Worm (Caenorhabditis elegans): ENCODE measurements around the gene F11D5.7.
A peak's percentile ranks its signal among the peaks of the same experiment; 100 is the strongest.

Gene F11D5.7

DNA sequence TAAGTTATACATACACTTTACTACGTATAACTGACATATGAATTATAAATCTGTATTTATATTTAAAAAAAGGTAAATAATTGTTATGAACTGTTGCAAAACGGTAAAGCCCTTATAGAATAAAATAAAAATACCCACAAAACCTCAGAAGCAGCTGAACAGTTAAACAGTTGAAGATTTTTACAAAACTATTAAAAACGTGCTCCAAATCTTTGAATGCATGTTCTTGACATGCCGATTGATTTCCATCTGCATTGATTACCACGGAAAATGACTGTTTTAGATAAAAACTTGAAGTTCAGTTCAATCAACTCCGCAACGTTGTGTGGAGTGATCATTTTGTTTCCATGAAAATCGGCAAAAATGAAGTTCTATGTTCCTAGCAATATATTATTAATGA is at the start of gene F11D5.7:
TSS of gene F11D5.7 (plus strand) at position 301 of the 400 bp plus-strand sequence.
- TF ChIP-seq pqm-1 (tag; optimal IDR thresholded peaks at IDR 0.05), result no peak
- TF ChIP-seq pha-4 (tag; optimal IDR thresholded peaks at IDR 0.05), result no peak
- no peak for TF ChIP-seq nhr-67 (tag; optimal IDR thresholded peaks at IDR 0.05)
- TF ChIP-seq ceh-82 (tag; optimal IDR thresholded peaks at IDR 0.05), result no peak
- no peak for TF ChIP-seq tbx-2 (tag; optimal IDR thresholded peaks at IDR 0.05)
- TF ChIP-seq aly-2 (tag; optimal IDR thresholded peaks at IDR 0.05), result no peak
- no peak for TF ChIP-seq nhr-11 (tag; optimal IDR thresholded peaks at IDR 0.05)
- TF ChIP-seq ztf-11 (tag; optimal IDR thresholded peaks at IDR 0.05), result no peak
- TF ChIP-seq lin-39 (tag; optimal IDR thresholded peaks at IDR 0.05), result no peak
- no peak for TF ChIP-seq ama-1 (optimal IDR thresholded peaks at IDR 0.05)
- no peak for TF ChIP-seq ceh-28 (tag; optimal IDR thresholded peaks at IDR 0.05)
- TF ChIP-seq fkh-10 (GFP tag; optimal IDR thresholded peaks at IDR 0.05), result no peak
- TF ChIP-seq sea-2 (GFP tag; optimal IDR thresholded peaks at IDR 0.05), result no peak
- TF ChIP-seq nhr-237 (tag; optimal IDR thresholded peaks at IDR 0.05), result no peak

DNA sequence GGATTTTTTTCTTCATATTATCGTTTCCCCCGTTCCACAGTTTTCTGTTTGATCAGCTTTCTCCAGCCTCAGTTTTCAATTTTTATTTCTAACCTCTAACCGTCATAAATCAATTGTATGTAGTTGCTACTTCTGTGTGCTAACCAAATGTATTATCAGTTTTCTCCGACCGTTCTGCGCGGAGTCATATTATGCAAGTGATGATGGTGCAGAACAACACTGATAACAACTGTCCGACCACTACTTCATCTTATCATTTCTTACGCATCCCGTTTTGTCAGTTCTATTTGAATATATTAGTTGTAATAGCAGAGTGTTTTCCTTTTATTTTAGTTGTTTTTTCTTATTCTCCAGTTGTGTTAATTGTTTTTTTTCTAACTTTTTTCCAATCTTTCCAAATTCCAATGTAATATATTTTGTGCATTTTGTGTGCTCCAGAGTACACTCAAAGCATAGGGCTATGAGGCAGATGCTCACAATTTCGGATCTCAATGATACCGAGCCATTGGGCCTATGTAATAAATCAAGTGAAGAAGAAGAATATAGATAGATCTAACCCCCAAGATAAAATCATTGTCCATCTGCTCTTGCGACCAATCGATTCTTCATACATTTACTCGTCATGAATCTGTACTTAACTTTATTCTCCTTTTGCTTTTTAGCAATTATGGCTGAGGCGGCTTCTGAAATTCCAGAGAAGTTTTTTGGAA is 47.2 kb upstream of the F11D5.7 start, which contains the start of gene lbp-3:
TSS of gene lbp-3 (plus strand) at position 589 of the 710 bp plus-strand sequence.
- TF ChIP-seq unc-62 (GFP tag; optimal IDR thresholded peaks at IDR 0.05), result no peak
- TF ChIP-seq fos-1 (tag; optimal IDR thresholded peaks at IDR 0.05), result no peak
- peak; percentile 98 for TF ChIP-seq elt-2 (tag; optimal IDR thresholded peaks at IDR 0.05)
- peak; percentile 100 for TF ChIP-seq pqm-1 (tag; optimal IDR thresholded peaks at IDR 0.05)

ce11 chrX:3258842-3259241 is 45.3 kb upstream of the F11D5.7 start, which contains the start of gene lbp-1:
TSS of gene lbp-1 (plus strand) at chrX:3259142.
- TF ChIP-seq skn-1 (tag; optimal IDR thresholded peaks at IDR 0.05), result no peak
- TF ChIP-seq lin-39 (tag; optimal IDR thresholded peaks at IDR 0.05), result peak; percentile 9

- peak; percentile 14 for TF ChIP-seq nfya-1 (tag; optimal IDR thresholded peaks at IDR 0.05; ENCODE audit: insufficient read depth)
- TF ChIP-seq lsy-12 (tag; optimal IDR thresholded peaks at IDR 0.05), result no peak
Observed at ce11 chrX:3260509-3260908, 43.7 kb upstream of the F11D5.7 start, which contains the start of gene lbp-2. TSS of gene lbp-2 (plus strand) at chrX:3260610.

- no peak for TF ChIP-seq eor-1 (tag; optimal IDR thresholded peaks at IDR 0.05)
- TF ChIP-seq ama-1 (optimal IDR thresholded peaks at IDR 0.05), result no peak
- TF ChIP-seq nhr-23 (tag; optimal IDR thresholded peaks at IDR 0.05), result no peak
- TF ChIP-seq pha-4 (tag; optimal IDR thresholded peaks at IDR 0.05), result no peak
- TF ChIP-seq sea-2 (GFP tag; optimal IDR thresholded peaks at IDR 0.05), result no peak
- TF ChIP-seq ceh-16 (tag; optimal IDR thresholded peaks at IDR 0.05), result no peak
- TF ChIP-seq nhr-25 (tag; optimal IDR thresholded peaks at IDR 0.05), result no peak
- no peak for TF ChIP-seq elt-1 (tag; optimal IDR thresholded peaks at IDR 0.05)
- no peak for TF ChIP-seq lin-15B (tag; optimal IDR thresholded peaks at IDR 0.05)
- no peak for TF ChIP-seq aly-2 (tag; optimal IDR thresholded peaks at IDR 0.05)
- no peak for TF ChIP-seq elt-3 (tag; optimal IDR thresholded peaks at IDR 0.05)
- no peak for TF ChIP-seq ceh-82 (tag; optimal IDR thresholded peaks at IDR 0.05)
Observed at ce11 chrX:3262600-3262999, 41.6 kb upstream of the F11D5.7 start, which contains the start of gene fbxb-71. TSS of gene fbxb-71 (plus strand) at chrX:3262900.

- TF ChIP-seq egl-27 (tag; optimal IDR thresholded peaks at IDR 0.05) (no peak), tbx-2 (tag; optimal IDR thresholded peaks at IDR 0.05) (no peak), snpc-4 (tag; optimal IDR thresholded peaks at IDR 0.05) (no peak), elt-3 (tag; optimal IDR thresholded peaks at IDR 0.05) (no peak), nhr-11 (tag; optimal IDR thresholded peaks at IDR 0.05) (no peak), nhr-43 (tag; optimal IDR thresholded peaks at IDR 0.05; ENCODE audit: poor library complexity, severe bottlenecking) (no peak), ceh-9 (tag; optimal IDR thresholded peaks at IDR 0.05) (no peak), ztf-4 (tag; optimal IDR thresholded peaks at IDR 0.05) (no peak), fos-1 (tag; optimal IDR thresholded peaks at IDR 0.05) (no peak), R02D3.7 (tag; optimal IDR thresholded peaks at IDR 0.05) (no peak), nhr-76 (tag; optimal IDR thresholded peaks at IDR 0.05) (no peak), egl-5 (tag; optimal IDR thresholded peaks at IDR 0.05) (no peak), lin-39 (tag; optimal IDR thresholded peaks at IDR 0.05) (no peak), ceh-82 (tag; optimal IDR thresholded peaks at IDR 0.05) (no peak), ceh-16 (tag; optimal IDR thresholded peaks at IDR 0.05) (no peak), skn-1 (tag; optimal IDR thresholded peaks at IDR 0.05) (no peak), fkh-2 (tag; optimal IDR thresholded peaks at IDR 0.05) (no peak), aly-2 (tag; optimal IDR thresholded peaks at IDR 0.05) (no peak)
Observed at ce11 chrX:3270806-3271205, 33.4 kb upstream of the F11D5.7 start, which contains the start of gene sul-1. TSS of gene sul-1 (minus strand) at chrX:3270906.
